Worm (Caenorhabditis elegans) whole organism, mixed stage, embryonic: ENCODE results near the gene T20D4.12.

Source experiments
- ces-1 ChIP-seq: fragments of 150-350 bp; optimal IDR thresholded peaks from 2 replicates; lab custom pipeline; 2014; ENCODE audit warnings: missing biosample characterization, missing genetic modification reagents, missing genetic modification characterization
- elt-1 ChIP-seq: sonication (generic microtip); optimal IDR thresholded peaks from 2 replicates; lab custom pipeline; 2017; ENCODE audit warnings: missing genetic modification characterization, mild to moderate bottlenecking, missing compliant biosample characterization, antibody characterized with exemption, moderate library complexity, borderline replicate concordance; ENCODE audit not compliant: insufficient read depth
- lin-13 ChIP-seq: fragments of 150-350 bp; optimal IDR thresholded peaks from 2 replicates; lab custom pipeline; 2014; ENCODE audit warnings: missing biosample characterization, missing genetic modification characterization
- mab-5 ChIP-seq: fragments of 150-350 bp; optimal IDR thresholded peaks from 2 replicates; lab custom pipeline; 2014; ENCODE audit warnings: missing biosample characterization, missing genetic modification characterization
- mls-2 ChIP-seq: sonication (generic microtip); optimal IDR thresholded peaks from 2 replicates; lab custom pipeline; 2016; ENCODE audit warnings: mild to moderate bottlenecking, missing genetic modification characterization, moderate library complexity, missing compliant biosample characterization
- nhr-237 ChIP-seq: fragments of 150-350 bp; optimal IDR thresholded peaks from 2 replicates; lab custom pipeline; 2014; ENCODE audit warnings: missing biosample characterization, missing genetic modification characterization
- nhr-28 ChIP-seq: fragments of 150-350 bp; optimal IDR thresholded peaks from 2 replicates; lab custom pipeline; 2014; ENCODE audit warnings: missing biosample characterization, missing genetic modification characterization
- pha-4 ChIP-seq: fragments of 150-350 bp; optimal IDR thresholded peaks from 2 replicates; lab custom pipeline; 2018; ENCODE audit warnings: missing biosample characterization, missing genetic modification reagents, missing genetic modification characterization
- unc-39 ChIP-seq: fragments of 150-350 bp; optimal IDR thresholded peaks from 2 replicates; lab custom pipeline; 2014; ENCODE audit warnings: missing biosample characterization, missing genetic modification characterization
- unc-62 ChIP-seq: fragments of 150-350 bp; optimal IDR thresholded peaks from 2 replicates; lab custom pipeline; 2014; ENCODE audit warnings: missing biosample characterization, missing genetic modification reagents, missing genetic modification characterization
- ztf-11 ChIP-seq: fragments of 150-350 bp; optimal IDR thresholded peaks from 2 replicates; lab custom pipeline; 2014; ENCODE audit warnings: missing biosample characterization, missing genetic modification characterization

ce11 chrV:3376973-3377372 lies 19.9 kb upstream of the T20D4.12 start, which contains the start of gene srbc-2:
- no peak for TF ChIP-seq mls-2 (tag; lab: Kevin White, UChicago)
- no peak for TF ChIP-seq nhr-237 (tag; lab: Kevin White, UChicago)
- no peak for TF ChIP-seq unc-39 (tag; lab: Kevin White, UChicago)
- TF ChIP-seq unc-62 (GFP tag; lab: Kevin White, UChicago), result no peak
- TF ChIP-seq pha-4 (tag; lab: Kevin White, UChicago), result no peak
- TF ChIP-seq nhr-28, result no peak
- no peak for TF ChIP-seq mab-5
- no peak for TF ChIP-seq ztf-11 (tag; lab: Kevin White, UChicago)
- no peak for TF ChIP-seq elt-1 (tag; lab: Kevin White, UChicago)
- no peak for TF ChIP-seq lin-13 (tag; lab: Kevin White, UChicago)
- TF ChIP-seq ces-1 (GFP tag; lab: Kevin White, UChicago), result no peak
